Worm (Caenorhabditis elegans): ENCODE data around the gene ttr-25.

ce11 chrV:18579684-18580083 lies 23.2 kb downstream of the ttr-25 start, which contains the start of gene Y51A2D.13:
- no peak for TF ChIP-seq ref-1 (GFP tag; conservative IDR thresholded peaks at IDR 0.05)
- TF ChIP-seq flt-1 (GFP tag; IDR thresholded peaks at IDR 0.05) = no peak
